Worm (Caenorhabditis elegans) whole organism, late embryonic: ENCODE results near the gene C56C10.9.

Experiments used
- F13H6.1 ChIP-seq: sonication (generic microtip); optimal IDR thresholded peaks from 2 replicates; lab custom pipeline; 2016; ENCODE audit warnings: missing genetic modification characterization, missing compliant biosample characterization
- K02D7.2 ChIP-seq: sonication (generic microtip); optimal IDR thresholded peaks from 2 replicates; lab custom pipeline; 2017; ENCODE audit warnings: mild to moderate bottlenecking, missing genetic modification characterization, missing compliant biosample characterization
- K09A11.1 ChIP-seq: sonication (generic microtip); optimal IDR thresholded peaks from 2 replicates; lab custom pipeline; 2017; ENCODE audit warnings: antibody characterized with exemption, mild to moderate bottlenecking, missing genetic modification characterization, missing compliant biosample characterization; ENCODE audit not compliant: insufficient read depth
- T23F11.4 ChIP-seq: fragments of 200-800 bp; sonication (Bioruptor generic); optimal IDR thresholded peaks from 2 replicates; lab custom pipeline; 2018; ENCODE audit warnings: mild to moderate bottlenecking, missing genetic modification characterization, missing compliant biosample characterization
- Y22D7AL.16 ChIP-seq: sonication (generic microtip); optimal IDR thresholded peaks from 2 replicates; lab custom pipeline; 2016; ENCODE audit warnings: missing genetic modification characterization, missing compliant biosample characterization
- ahr-1 ChIP-seq: sonication (generic microtip); optimal IDR thresholded peaks from 2 replicates; lab custom pipeline; 2016; ENCODE audit warnings: missing genetic modification characterization, missing compliant biosample characterization
- ama-1 ChIP-seq: fragments of 150-350 bp; optimal IDR thresholded peaks from 2 replicates; lab custom pipeline; 2014
- ceh-14 ChIP-seq: sonication (generic microtip); optimal IDR thresholded peaks from 2 replicates; lab custom pipeline; 2016; ENCODE audit warnings: missing genotype, missing genetic modification characterization, missing compliant biosample characterization
- ceh-18 ChIP-seq: sonication (generic microtip); optimal IDR thresholded peaks from 2 replicates; lab custom pipeline; 2016; ENCODE audit warnings: missing genetic modification characterization, missing compliant biosample characterization
- ceh-19 ChIP-seq: fragments of 200-800 bp; sonication (Bioruptor generic); optimal IDR thresholded peaks from 2 replicates; lab custom pipeline; 2018; ENCODE audit warnings: mild to moderate bottlenecking, missing genetic modification characterization, missing compliant biosample characterization
- ceh-2 ChIP-seq: sonication (generic microtip); optimal IDR thresholded peaks from 2 replicates; lab custom pipeline; 2016; ENCODE audit warnings: missing genotype, missing genetic modification characterization, missing compliant biosample characterization
- ceh-24 ChIP-seq: sonication (generic microtip); optimal IDR thresholded peaks from 2 replicates; lab custom pipeline; 2016; ENCODE audit warnings: mild to moderate bottlenecking, missing genetic modification characterization, missing compliant biosample characterization
- ceh-31 ChIP-seq: sonication (generic microtip); optimal IDR thresholded peaks from 2 replicates; lab custom pipeline; 2016; ENCODE audit warnings: missing genetic modification characterization, missing compliant biosample characterization
- ceh-45 ChIP-seq: fragments of 200-800 bp; sonication (Bioruptor generic); IDR thresholded peaks from 2 replicates; pipeline ENCODE4 v1.3.6; 2022; ENCODE audit warnings: missing genetic modification reagents, missing genetic modification characterization, missing compliant biosample characterization
- ceh-6 ChIP-seq: fragments of 200-800 bp; sonication (Bioruptor generic); optimal IDR thresholded peaks from 2 replicates; lab custom pipeline; 2018; ENCODE audit warnings: mild to moderate bottlenecking, missing genetic modification characterization, missing compliant biosample characterization
- che-1 ChIP-seq: sonication (generic microtip); optimal IDR thresholded peaks from 2 replicates; lab custom pipeline; 2016; ENCODE audit warnings: mild to moderate bottlenecking, missing genetic modification characterization, missing compliant biosample characterization
- elt-2 ChIP-seq: sonication (generic microtip); optimal IDR thresholded peaks from 2 replicates; lab custom pipeline; 2016; ENCODE audit warnings: missing genetic modification reagents, missing genetic modification characterization, missing compliant biosample characterization
- eyg-1 ChIP-seq: sonication (generic microtip); optimal IDR thresholded peaks from 2 replicates; lab custom pipeline; 2016; ENCODE audit warnings: missing genotype, missing genetic modification characterization, missing compliant biosample characterization
- fkh-6 ChIP-seq: sonication (generic microtip); optimal IDR thresholded peaks from 2 replicates; lab custom pipeline; 2016; ENCODE audit warnings: missing genetic modification characterization, missing compliant biosample characterization
- gmeb-2 ChIP-seq: sonication (generic microtip); optimal IDR thresholded peaks from 2 replicates; lab custom pipeline; 2016; ENCODE audit warnings: missing genetic modification characterization, inconsistent platforms, missing compliant biosample characterization
- hlh-15 ChIP-seq: sonication (generic microtip); optimal IDR thresholded peaks from 2 replicates; lab custom pipeline; 2016; ENCODE audit warnings: missing genetic modification characterization, missing compliant biosample characterization
- hlh-8 ChIP-seq: sonication (generic microtip); optimal IDR thresholded peaks from 2 replicates; lab custom pipeline; 2016; ENCODE audit warnings: missing genotype, missing genetic modification characterization, missing compliant biosample characterization
- lim-6 ChIP-seq: sonication (generic microtip); optimal IDR thresholded peaks from 2 replicates; lab custom pipeline; 2016; ENCODE audit warnings: missing genetic modification characterization, missing compliant biosample characterization
- lin-11 ChIP-seq: fragments of 200-800 bp; sonication (Bioruptor generic); optimal IDR thresholded peaks from 2 replicates; lab custom pipeline; 2018; ENCODE audit warnings: mild to moderate bottlenecking, missing genetic modification characterization, missing compliant biosample characterization
- madf-2 ChIP-seq: sonication (generic microtip); optimal IDR thresholded peaks from 2 replicates; lab custom pipeline; 2017; ENCODE audit warnings: missing genetic modification characterization, missing compliant biosample characterization
- mec-3 ChIP-seq: sonication (generic microtip); optimal IDR thresholded peaks from 2 replicates; lab custom pipeline; 2016; ENCODE audit warnings: borderline replicate concordance, missing genetic modification characterization, missing compliant biosample characterization
- nfya-1 ChIP-seq: sonication (generic microtip); optimal IDR thresholded peaks from 2 replicates; lab custom pipeline; 2017; ENCODE audit warnings: missing genetic modification characterization, mild to moderate bottlenecking, missing compliant biosample characterization, antibody characterized with exemption, moderate library complexity
- npax-4 ChIP-seq: sonication (generic microtip); optimal IDR thresholded peaks from 2 replicates; lab custom pipeline; 2016; ENCODE audit warnings: missing genetic modification characterization, missing compliant biosample characterization
- pat-9 ChIP-seq: fragments of 200-800 bp; sonication (Bioruptor generic); optimal IDR thresholded peaks from 2 replicates; lab custom pipeline; 2018; ENCODE audit warnings: mild to moderate bottlenecking, missing genetic modification characterization, moderate library complexity, missing compliant biosample characterization
- pha-4 ChIP-seq: fragments of 150-350 bp; optimal IDR thresholded peaks from 2 replicates; lab custom pipeline; 2018; ENCODE audit warnings: missing biosample characterization, missing genetic modification reagents, missing genetic modification characterization
- pqm-1 ChIP-seq: sonication (generic microtip); optimal IDR thresholded peaks from 2 replicates; lab custom pipeline; 2016; ENCODE audit warnings: missing genetic modification characterization, missing compliant biosample characterization
- pros-1 ChIP-seq: fragments of 150-350 bp; optimal IDR thresholded peaks from 2 replicates; lab custom pipeline; 2014; ENCODE audit warnings: missing biosample characterization, missing genetic modification reagents, missing genetic modification characterization
- ref-2 ChIP-seq: sonication (generic microtip); optimal IDR thresholded peaks from 2 replicates; lab custom pipeline; 2016; ENCODE audit warnings: missing genetic modification characterization, missing compliant biosample characterization
- sdc-2 ChIP-seq: sonication (generic microtip); optimal IDR thresholded peaks from 2 replicates; lab custom pipeline; 2016; ENCODE audit warnings: missing genotype, missing genetic modification characterization, missing compliant biosample characterization
- sox-2 ChIP-seq: fragments of 200-800 bp; sonication (Bioruptor generic); IDR thresholded peaks from 2 replicates; pipeline ENCODE4 v1.3.6; 2022; ENCODE audit warnings: missing genetic modification reagents, missing genetic modification characterization, missing compliant biosample characterization
- sox-4 ChIP-seq: sonication (generic microtip); optimal IDR thresholded peaks from 2 replicates; lab custom pipeline; 2017; ENCODE audit warnings: mild to moderate bottlenecking, missing genetic modification characterization, inconsistent platforms, missing compliant biosample characterization
- tbx-2 ChIP-seq: sonication (generic microtip); optimal IDR thresholded peaks from 2 replicates; lab custom pipeline; 2016; ENCODE audit warnings: missing genetic modification characterization, missing compliant biosample characterization
- unc-3 ChIP-seq, 2 experiments: fragments of 200-800 bp in 1 of 2; sonication (Bioruptor generic) in 1 of 2; sonication (generic microtip) in 1 of 2; conservative IDR thresholded peaks in 1 of 2; optimal IDR thresholded peaks in 1 of 2; 2 replicates each; pipeline versions ENCODE4 v1.3.6 to Lab custom; 2016 to 2022; ENCODE audit warnings: missing compliant biosample characterization in 2 of 2, missing genetic modification characterization in 2 of 2, missing genetic modification reagents in 1 of 2
- unc-55 ChIP-seq: sonication (generic microtip); optimal IDR thresholded peaks from 2 replicates; lab custom pipeline; 2017; ENCODE audit warnings: missing biosample characterization, missing genetic modification reagents, missing genetic modification characterization
- zip-5 ChIP-seq: sonication (generic microtip); optimal IDR thresholded peaks from 2 replicates; lab custom pipeline; 2016; ENCODE audit warnings: missing genetic modification characterization, missing compliant biosample characterization
- ztf-16 ChIP-seq: sonication (generic microtip); optimal IDR thresholded peaks from 2 replicates; lab custom pipeline; 2017; ENCODE audit warnings: missing genetic modification characterization, missing compliant biosample characterization

Gene C56C10.9

ce11 chrII:6616135-6616534 is 24.0 kb upstream of the C56C10.9 start:
- TF ChIP-seq unc-55 (GFP tag; lab: Kevin White, UChicago) (no peak), ceh-6 (GFP tag; lab: Kevin White, UChicago) (no peak), sox-2 (GFP tag; lab: Robert Waterston, UW) (no peak), sdc-2 (tag; lab: Kevin White, UChicago) (no peak), che-1 (tag; lab: Kevin White, UChicago) (no peak), eyg-1 (tag; lab: Kevin White, UChicago) (no peak), mec-3 (tag; lab: Kevin White, UChicago) (no peak), ztf-16 (no peak), ceh-18 (tag; lab: Kevin White, UChicago) (no peak), nfya-1 (tag; lab: Kevin White, UChicago) (no peak), pat-9 (tag; lab: Kevin White, UChicago) (no peak), zip-5 (tag; lab: Kevin White, UChicago) (no peak), hlh-8 (tag; lab: Kevin White, UChicago) (no peak), Y22D7AL.16 (tag; lab: Kevin White, UChicago) (no peak), ahr-1 (tag; lab: Kevin White, UChicago) (no peak), K02D7.2 (tag; lab: Kevin White, UChicago) (no peak), ceh-14 (tag; lab: Kevin White, UChicago) (no peak), F13H6.1 (tag; lab: Kevin White, UChicago) (no peak), tbx-2 (no peak), lin-11 (tag; lab: Kevin White, UChicago) (no peak)

- TF ChIP-seq ceh-45 (GFP tag; lab: Robert Waterston, UW), result no peak
- TF ChIP-seq zip-5 (tag; lab: Kevin White, UChicago), result no peak
- TF ChIP-seq fkh-6, result no peak
- TF ChIP-seq madf-2 (tag; lab: Kevin White, UChicago), result no peak
- TF ChIP-seq, all 69 proteins: peak for 0
Observed at ce11 chrII:6615232-6616029, 23.3 kb upstream of the C56C10.9 start.

ce11 chrII:6614500-6614899 is 22.3 kb upstream of the C56C10.9 start:
- TF ChIP-seq pat-9 (tag; lab: Kevin White, UChicago) (no peak), elt-2 (tag; lab: Kevin White, UChicago) (no peak), ama-1 (lab: Kevin White, UChicago) (no peak), tbx-2 (no peak), pha-4 (tag; lab: Kevin White, UChicago) (no peak), sox-4 (tag; lab: Kevin White, UChicago) (no peak), gmeb-2 (tag; lab: Kevin White, UChicago) (no peak)

ce11 chrII:6612544-6612943 is 20.4 kb upstream of the C56C10.9 start:
- no peak for TF ChIP-seq ceh-24 (tag; lab: Kevin White, UChicago)
- TF ChIP-seq lim-6 (tag; lab: Kevin White, UChicago), result no peak
- TF ChIP-seq K09A11.1 (tag; lab: Kevin White, UChicago), result no peak
- TF ChIP-seq ama-1 (lab: Kevin White, UChicago), result no peak
- TF ChIP-seq pros-1 (tag; lab: Kevin White, UChicago), result no peak
- TF ChIP-seq pqm-1 (tag; lab: Kevin White, UChicago), result no peak
- no peak for TF ChIP-seq ceh-45 (GFP tag; lab: Robert Waterston, UW)
- no peak for TF ChIP-seq lin-11 (tag; lab: Kevin White, UChicago)

- TF ChIP-seq ceh-14 (tag; lab: Kevin White, UChicago) (no peak), hlh-15 (no peak), sox-2 (GFP tag; lab: Robert Waterston, UW) (no peak), zip-5 (tag; lab: Kevin White, UChicago) (no peak), lim-6 (tag; lab: Kevin White, UChicago) (no peak), eyg-1 (tag; lab: Kevin White, UChicago) (no peak), npax-4 (tag; lab: Kevin White, UChicago) (no peak), ceh-19 (no peak), ama-1 (lab: Kevin White, UChicago) (no peak), ref-2 (no peak), T23F11.4 (GFP tag; lab: Kevin White, UChicago) (no peak), ceh-2 (tag; lab: Kevin White, UChicago) (no peak), unc-3 (GFP tag; conservative IDR thresholded peaks at IDR 0.05; lab: Robert Waterston, UW) (no peak), unc-3 (tag; optimal IDR thresholded peaks at IDR 0.05; lab: Kevin White, UChicago) (no peak), ceh-31 (tag; lab: Kevin White, UChicago) (no peak), sdc-2 (tag; lab: Kevin White, UChicago) (no peak), F13H6.1 (tag; lab: Kevin White, UChicago) (no peak), mec-3 (tag; lab: Kevin White, UChicago) (no peak), K02D7.2 (tag; lab: Kevin White, UChicago) (no peak)
Observed at ce11 chrII:6610262-6610661, 18.1 kb upstream of the C56C10.9 start.
